Fruit fly (Drosophila melanogaster) whole organism, prepupa: ENCODE measurements around the gene Tre1.

ENCODE experiments used
- Blimp-1 ChIP-seq: fragments of 200-800 bp; sonication (Bioruptor generic); optimal IDR thresholded peaks from 3 replicates; lab custom pipeline; 2017; ENCODE audit warnings: missing biosample characterization, missing genetic modification characterization, mild to moderate bottlenecking, moderate library complexity, missing genetic modification reagents
- CG10631 ChIP-seq: fragments of 200-800 bp; sonication (Bioruptor generic); optimal IDR thresholded peaks from 2 replicates; lab custom pipeline; 2016; ENCODE audit warnings: missing biosample characterization, missing genetic modification characterization
- CG3919 ChIP-seq: fragments of 200-800 bp; sonication (Bioruptor generic); optimal IDR thresholded peaks from 3 replicates; lab custom pipeline; 2016; ENCODE audit warnings: missing biosample characterization, missing genetic modification characterization
- CG4318 ChIP-seq: fragments of 200-800 bp; sonication (Bioruptor generic); optimal IDR thresholded peaks from 3 replicates; lab custom pipeline; 2017; ENCODE audit warnings: missing biosample characterization, mild to moderate bottlenecking, missing genetic modification characterization
- CG6854 ChIP-seq: fragments of 200-800 bp; sonication (Bioruptor generic); optimal IDR thresholded peaks from 2 replicates; lab custom pipeline; 2017; ENCODE audit warnings: missing biosample characterization, mild to moderate bottlenecking, missing genetic modification characterization
- CG8319 ChIP-seq: fragments of 200-800 bp; sonication (Bioruptor generic); optimal IDR thresholded peaks from 3 replicates; lab custom pipeline; 2016; ENCODE audit warnings: missing biosample characterization, missing genetic modification characterization
- Ets96B ChIP-seq: fragments of 200-800 bp; optimal IDR thresholded peaks from 2 replicates; lab custom pipeline; 2019; ENCODE audit warnings: missing biosample characterization, mild to moderate bottlenecking, missing genetic modification characterization, moderate library complexity
- Gug ChIP-seq: fragments of 200-800 bp; sonication (Bioruptor generic); IDR thresholded peaks from 2 replicates; pipeline ENCODE4 v1.3.6; 2022; ENCODE audit warnings: missing biosample characterization, missing genetic modification characterization
- Lpt ChIP-seq: fragments of 200-800 bp; sonication (Bioruptor generic); optimal IDR thresholded peaks from 3 replicates; lab custom pipeline; 2016; ENCODE audit warnings: missing biosample characterization, missing genetic modification characterization
- cyc ChIP-seq: fragments of 200-800 bp; sonication (Bioruptor generic); optimal IDR thresholded peaks from 3 replicates; lab custom pipeline; 2016; ENCODE audit warnings: missing biosample characterization, missing genetic modification characterization
- dac ChIP-seq: fragments of 200-800 bp; sonication (Bioruptor generic); optimal IDR thresholded peaks from 2 replicates; lab custom pipeline; 2017; ENCODE audit warnings: missing biosample characterization, mild to moderate bottlenecking, missing genetic modification characterization
- net ChIP-seq: fragments of 200-800 bp; sonication (Bioruptor generic); optimal IDR thresholded peaks from 3 replicates; lab custom pipeline; 2016; ENCODE audit warnings: missing biosample characterization, missing genetic modification characterization
- spab ChIP-seq: fragments of 200-800 bp; sonication (Bioruptor generic); optimal IDR thresholded peaks from 2 replicates; lab custom pipeline; 2017; ENCODE audit warnings: missing biosample characterization, mild to moderate bottlenecking, missing genetic modification characterization, missing genetic modification reagents
- ss ChIP-seq, 2 experiments: fragments of 200-800 bp; sonication (Bioruptor generic); optimal IDR thresholded peaks; 2 replicates in 1 of 2; 3 replicates in 1 of 2; lab custom pipeline; 2017 to 2018; ENCODE audit warnings: mild to moderate bottlenecking in 2 of 2, missing biosample characterization in 2 of 2, missing genetic modification characterization in 2 of 2, moderate library complexity in 1 of 2

dm6 chrX:5637543-5637942 lies 42.2 kb downstream of the Tre1 start:
- TF ChIP-seq CG6854 (no peak), CG10631 (no peak), CG4318 (GFP tag; lab: Kevin White, UChicago) (no peak), CG3919 (no peak), net (GFP tag; lab: Kevin White, UChicago) (no peak), Lpt (GFP tag; lab: Kevin White, UChicago) (no peak), cyc (GFP tag; lab: Kevin White, UChicago) (no peak), ss (GFP tag; optimal IDR thresholded peaks at IDR 0.05; lab: Kevin White, UChicago) (no peak), dac (GFP tag; lab: Kevin White, UChicago) (no peak), Blimp-1 (no peak), CG8319 (GFP tag; lab: Kevin White, UChicago) (no peak), spab (GFP tag; lab: Kevin White, UChicago) (no peak), Ets96B (tag; lab: Kevin White, UChicago) (no peak), Gug (no peak)
